Worm (Caenorhabditis elegans): ENCODE measurements around the gene C33A12.4.
A peak's percentile ranks its signal among the peaks of the same experiment; 100 is the strongest.

The C33A12.4 gene

DNA sequence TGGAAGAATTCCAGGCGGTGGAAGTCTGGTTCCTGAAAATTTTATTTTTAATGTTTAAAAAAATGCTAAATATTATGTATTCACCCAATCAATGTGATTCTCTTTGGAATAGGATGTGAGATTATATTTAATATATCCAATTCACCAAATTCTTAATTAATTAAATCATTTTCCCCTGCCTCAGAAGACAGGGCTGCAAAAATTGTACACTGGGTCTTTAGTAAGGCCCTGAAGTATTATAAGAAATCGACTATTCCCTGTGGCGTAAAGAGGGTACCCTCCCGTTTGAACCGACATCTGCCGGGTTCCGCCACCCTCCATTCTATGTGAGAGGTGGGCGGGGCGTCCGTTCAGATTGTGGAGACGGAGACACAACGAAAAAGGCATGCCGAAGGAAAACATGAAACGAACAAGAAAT lies 861 bp upstream of the C33A12.4 start (continued):
- TF ChIP-seq ceh-8 (GFP tag; optimal IDR thresholded peaks at IDR 0.05) (peak; percentile 85), sptf-1 (tag; optimal IDR thresholded peaks at IDR 0.05) (no peak), hlh-17 (GFP tag; optimal IDR thresholded peaks at IDR 0.05; ENCODE audit: borderline replicate concordance) (no peak), mep-1 (tag; optimal IDR thresholded peaks at IDR 0.05) (peak; percentile 74), pqm-1 (tag; optimal IDR thresholded peaks at IDR 0.05) (no peak), ztf-4 (tag; optimal IDR thresholded peaks at IDR 0.05) (peak; percentile 60), lir-3 (tag; optimal IDR thresholded peaks at IDR 0.05; ENCODE audit: poor library complexity) (peak; percentile 55), nhr-11 (tag; optimal IDR thresholded peaks at IDR 0.05) (peak; percentile 17), dpl-1 (GFP tag; optimal IDR thresholded peaks at IDR 0.05) (peak; percentile 33 to 54 (median 48)), nhr-19 (GFP tag; conservative IDR thresholded peaks at IDR 0.05) (peak; percentile 87), sox-4 (tag; optimal IDR thresholded peaks at IDR 0.05) (peak; percentile 63), ceh-88 (GFP tag; IDR thresholded peaks at IDR 0.05) (no peak; the same call in 1 of the 2 replicates), aly-2 (tag; optimal IDR thresholded peaks at IDR 0.05) (peak; percentile 89), ceh-63 (GFP tag; optimal IDR thresholded peaks at IDR 0.05) (no peak), unc-86 (tag; optimal IDR thresholded peaks at IDR 0.05) (peak; percentile 82), ets-5 (GFP tag; IDR thresholded peaks at IDR 0.05) (no peak), C16A3.4 (tag; optimal IDR thresholded peaks at IDR 0.05) (peak; percentile 65), zip-4 (GFP tag; optimal IDR thresholded peaks at IDR 0.05) (peak; percentile 63), lsy-2 (tag; optimal IDR thresholded peaks at IDR 0.05) (peak; percentile 72 to 80), elt-2 (tag; optimal IDR thresholded peaks at IDR 0.05) (no peak), irx-1 (tag; optimal IDR thresholded peaks at IDR 0.05) (peak; percentile 85), fkh-8 (tag; optimal IDR thresholded peaks at IDR 0.05) (peak; percentile 84), swsn-7 (tag; optimal IDR thresholded peaks at IDR 0.05) (peak; percentile 93), nhr-85 (tag) (peak; percentile 96), nhr-28 (tag; optimal IDR thresholded peaks at IDR 0.05) (no peak), fkh-10 (GFP tag; optimal IDR thresholded peaks at IDR 0.05) (peak; percentile 29), blmp-1 (tag; optimal IDR thresholded peaks at IDR 0.05) (peak; percentile 56), ceh-90 (tag; optimal IDR thresholded peaks at IDR 0.05) (no peak), ceh-82 (tag; optimal IDR thresholded peaks at IDR 0.05) (peak; percentile 84 to 87 (median 86)), lin-15B (tag; optimal IDR thresholded peaks at IDR 0.05) (peak; percentile 45), alr-1 (tag; optimal IDR thresholded peaks at IDR 0.05; ENCODE audit: borderline replicate concordance) (no peak), aha-1 (tag; optimal IDR thresholded peaks at IDR 0.05) (no peak)

DNA sequence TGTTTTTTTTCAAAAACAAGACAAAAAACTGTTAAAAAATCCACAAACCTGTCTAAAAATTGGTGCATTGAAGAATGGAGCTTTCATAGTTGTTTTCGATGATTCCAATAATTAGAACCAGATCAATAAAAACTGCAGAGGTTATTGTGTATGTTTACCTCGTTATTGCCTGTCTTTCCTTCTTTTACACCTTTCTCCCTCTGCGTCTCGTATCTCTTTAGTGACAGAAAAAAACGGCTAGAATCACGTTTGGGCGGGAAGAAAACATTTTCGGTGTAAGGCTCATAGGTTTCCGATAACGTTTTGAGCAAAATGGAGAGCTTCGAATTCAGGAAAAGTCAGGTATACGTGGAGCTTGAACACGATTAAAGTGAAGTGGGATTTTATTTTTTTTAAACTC lies 1.8 kb downstream of the C33A12.4 start, which contains the start of gene ethe-1:
ethe-1 (minus strand) TSS at position 150 of the 400 bp plus-strand sequence.
- no peak for TF ChIP-seq unc-130 (tag; optimal IDR thresholded peaks at IDR 0.05)
- no peak for TF ChIP-seq nhr-77 (tag; optimal IDR thresholded peaks at IDR 0.05)
- no peak for TF ChIP-seq mef-2 (tag; optimal IDR thresholded peaks at IDR 0.05)
- no peak for TF ChIP-seq sox-4 (tag; optimal IDR thresholded peaks at IDR 0.05)
- no peak for TF ChIP-seq egl-27 (tag; optimal IDR thresholded peaks at IDR 0.05)
- TF ChIP-seq ces-1 (GFP tag; optimal IDR thresholded peaks at IDR 0.05), result no peak
- no peak for TF ChIP-seq ceh-88 (GFP tag; IDR thresholded peaks at IDR 0.05)
- no peak for TF ChIP-seq tlp-1 (tag; optimal IDR thresholded peaks at IDR 0.05)
- no peak for TF ChIP-seq isw-1 (GFP tag; IDR thresholded peaks at IDR 0.05)
- no peak for TF ChIP-seq unc-30 (tag; optimal IDR thresholded peaks at IDR 0.05)
- TF ChIP-seq vab-15 (tag; optimal IDR thresholded peaks at IDR 0.05), result no peak
- TF ChIP-seq C34B4.2 (tag; optimal IDR thresholded peaks at IDR 0.05), result no peak
- peak in 2 of 3 experiments; percentile 0 to 26 for TF ChIP-seq dpl-1 (GFP tag; optimal IDR thresholded peaks at IDR 0.05)
- TF ChIP-seq skn-1 (tag; optimal IDR thresholded peaks at IDR 0.05), result no peak
- TF ChIP-seq grh-1 (GFP tag; IDR thresholded peaks at IDR 0.05), result no peak
- no peak for TF ChIP-seq nhr-85 (tag)
- TF ChIP-seq ceh-82 (tag; optimal IDR thresholded peaks at IDR 0.05), result no peak
- TF ChIP-seq unc-98 (GFP tag; IDR thresholded peaks at IDR 0.05), result no peak
- peak; percentile 3 to 4 for TF ChIP-seq efl-1 (optimal IDR thresholded peaks at IDR 0.05)
- TF ChIP-seq efl-1 (GFP tag; optimal IDR thresholded peaks at IDR 0.05 in 1 of 2), result peak in 1 of 2 experiments; percentile 91
- no peak for TF ChIP-seq dsc-1 (tag; optimal IDR thresholded peaks at IDR 0.05)
- no peak for TF ChIP-seq hlh-17 (GFP tag; optimal IDR thresholded peaks at IDR 0.05; ENCODE audit: borderline replicate concordance)
- no peak for TF ChIP-seq fkh-4 (tag; optimal IDR thresholded peaks at IDR 0.05; ENCODE audit: borderline replicate concordance)
- TF ChIP-seq fkh-8 (tag; optimal IDR thresholded peaks at IDR 0.05), result no peak
- no peak for TF ChIP-seq swsn-7 (tag; optimal IDR thresholded peaks at IDR 0.05)
- no peak for TF ChIP-seq nhr-28 (tag; optimal IDR thresholded peaks at IDR 0.05)
- TF ChIP-seq snpc-4 (tag; optimal IDR thresholded peaks at IDR 0.05), result peak; percentile 32
- no peak for TF ChIP-seq hpl-2 (GFP tag; optimal IDR thresholded peaks at IDR 0.05)
- TF ChIP-seq lir-3 (tag; optimal IDR thresholded peaks at IDR 0.05; ENCODE audit: poor library complexity), result no peak
- TF ChIP-seq C04F5.9 (tag; optimal IDR thresholded peaks at IDR 0.05), result no peak
- peak in 1 of 2 experiments; percentile 22 for TF ChIP-seq lin-35 (GFP tag; optimal IDR thresholded peaks at IDR 0.05)
